Fruit fly (Drosophila melanogaster) whole organism, embryonic: ENCODE results near the gene CG31109.

ENCODE experiments used
- BtbVII ChIP-seq: fragments of 200-800 bp; sonication (Bioruptor generic); optimal IDR thresholded peaks from 3 replicates; lab custom pipeline; 2017; ENCODE audit warnings: missing biosample characterization, mild to moderate bottlenecking, missing genetic modification characterization
- CG10274 ChIP-seq: fragments of 200-800 bp; sonication (Bioruptor generic); optimal IDR thresholded peaks from 3 replicates; lab custom pipeline; 2017; ENCODE audit warnings: missing biosample characterization, mild to moderate bottlenecking, missing genetic modification characterization
- CG10979 ChIP-seq: fragments of 200-800 bp; sonication (Bioruptor generic); optimal IDR thresholded peaks from 2 replicates; lab custom pipeline; 2018; ENCODE audit warnings: missing biosample characterization, mild to moderate bottlenecking, missing genetic modification characterization, moderate library complexity
- CG11093 ChIP-seq: fragments of 200-800 bp; sonication (Bioruptor generic); IDR thresholded peaks from 3 replicates; pipeline ENCODE4 v1.3.6; 2022; ENCODE audit warnings: missing biosample characterization, missing genetic modification characterization
- CG11456 ChIP-seq: fragments of 200-800 bp; sonication (Bioruptor generic); IDR thresholded peaks from 3 replicates; pipeline ENCODE4 v1.3.6; 2022; ENCODE audit warnings: missing biosample characterization, missing genetic modification characterization
- CG13287 ChIP-seq: fragments of 200-800 bp; sonication (Bioruptor generic); IDR thresholded peaks from 2 replicates; pipeline ENCODE4 v1.3.6; 2022; ENCODE audit warnings: missing biosample characterization, missing genetic modification characterization; ENCODE audit not compliant: partially characterized antibody
- CG1529 ChIP-seq: fragments of 200-800 bp; sonication (Bioruptor generic); optimal IDR thresholded peaks from 3 replicates; lab custom pipeline; 2018; ENCODE audit warnings: missing biosample characterization, missing genetic modification characterization
- CG15514 ChIP-seq: fragments of 200-800 bp; sonication (Bioruptor generic); optimal IDR thresholded peaks from 3 replicates; lab custom pipeline; 2017; ENCODE audit warnings: missing biosample characterization, missing genetic modification characterization, mild to moderate bottlenecking, moderate library complexity, missing genetic modification reagents
- CG17912 ChIP-seq: fragments of 200-800 bp; sonication (Bioruptor generic); optimal IDR thresholded peaks from 2 replicates; lab custom pipeline; 2018; ENCODE audit warnings: missing biosample characterization, mild to moderate bottlenecking, missing genetic modification characterization
- CG1792 ChIP-seq: fragments of 200-800 bp; sonication (Bioruptor generic); optimal IDR thresholded peaks from 2 replicates; lab custom pipeline; 2016; ENCODE audit warnings: missing biosample characterization, missing genetic modification characterization
- CG18011 ChIP-seq: fragments of 200-800 bp; sonication (Bioruptor generic); optimal IDR thresholded peaks from 2 replicates; lab custom pipeline; 2017; ENCODE audit warnings: missing biosample characterization, missing genetic modification characterization, mild to moderate bottlenecking, moderate library complexity, missing genotype
- CG18599 ChIP-seq: fragments of 200-800 bp; sonication (Bioruptor generic); optimal IDR thresholded peaks from 3 replicates; lab custom pipeline; 2017; ENCODE audit warnings: missing biosample characterization, missing genetic modification characterization, mild to moderate bottlenecking, moderate library complexity, missing genetic modification reagents
- CG31388 ChIP-seq: fragments of 200-800 bp; sonication (Bioruptor generic); optimal IDR thresholded peaks from 2 replicates; lab custom pipeline; 2016; ENCODE audit warnings: missing biosample characterization, missing genetic modification characterization
- CG3407 ChIP-seq: fragments of 200-800 bp; sonication (Bioruptor generic); optimal IDR thresholded peaks from 2 replicates; lab custom pipeline; 2018; ENCODE audit warnings: missing biosample characterization, mild to moderate bottlenecking, missing genetic modification characterization
- CG34422 ChIP-seq: fragments of 200-800 bp; sonication (Bioruptor generic); IDR thresholded peaks from 3 replicates; pipeline ENCODE4 v1.3.6; 2022; ENCODE audit warnings: missing biosample characterization, missing genetic modification characterization
- CG4707 ChIP-seq: fragments of 200-800 bp; sonication (Bioruptor generic); optimal IDR thresholded peaks from 2 replicates; lab custom pipeline; 2018; ENCODE audit warnings: missing biosample characterization, mild to moderate bottlenecking, missing genetic modification characterization, moderate library complexity
- CG5953 ChIP-seq: fragments of 200-800 bp; sonication (Bioruptor generic); IDR thresholded peaks from 2 replicates; pipeline ENCODE4 v1.3.6; 2022; ENCODE audit warnings: missing biosample characterization, missing genetic modification characterization
- CG6272 ChIP-seq: fragments of 200-800 bp; sonication (Bioruptor generic); IDR thresholded peaks from 2 replicates; pipeline ENCODE4 v1.3.6; 2022; ENCODE audit warnings: missing biosample characterization, missing genetic modification characterization
- CG6813 ChIP-seq: fragments of 200-800 bp; sonication (Bioruptor generic); optimal IDR thresholded peaks from 2 replicates; lab custom pipeline; 2017; ENCODE audit warnings: missing biosample characterization, missing genetic modification characterization, mild to moderate bottlenecking, moderate library complexity, missing genetic modification reagents
- CG8290 ChIP-seq, 3 experiments: fragments of 200-800 bp; sonication (Bioruptor generic); optimal IDR thresholded peaks; 2 replicates each; lab custom pipeline; 2016 to 2019; ENCODE audit warnings: missing biosample characterization in 3 of 3, missing genetic modification characterization in 3 of 3, mild to moderate bottlenecking in 2 of 3, moderate library complexity in 1 of 3
- CG8944 ChIP-seq: fragments of 200-800 bp; sonication (Bioruptor generic); optimal IDR thresholded peaks from 3 replicates; lab custom pipeline; 2016; ENCODE audit warnings: missing biosample characterization, missing genetic modification characterization
- Dfd ChIP-seq, 2 experiments: fragments of >200 bp; optimal IDR thresholded peaks; 2 replicates each; lab custom pipeline; 2017; ENCODE audit warnings: missing biosample characterization in 2 of 2, missing genetic modification characterization in 2 of 2
- Lim3 ChIP-seq: fragments of 200-800 bp; sonication (Bioruptor generic); IDR thresholded peaks from 2 replicates; pipeline ENCODE4 v1.3.6; 2022; ENCODE audit warnings: missing biosample characterization, missing genetic modification characterization
- Lpt ChIP-seq: fragments of >200 bp; optimal IDR thresholded peaks from 2 replicates; lab custom pipeline; 2018; ENCODE audit warnings: missing biosample characterization, missing genetic modification characterization
- MBD-R2 ChIP-seq: fragments of 200-800 bp; sonication (Bioruptor generic); IDR thresholded peaks from 2 replicates; pipeline ENCODE4 v1.3.6; 2022; ENCODE audit warnings: missing biosample characterization, missing genetic modification characterization
- MTF-1 ChIP-seq: fragments of 200-800 bp; sonication (Bioruptor generic); optimal IDR thresholded peaks from 2 replicates; lab custom pipeline; 2018; ENCODE audit warnings: missing biosample characterization, mild to moderate bottlenecking, missing genetic modification characterization, borderline replicate concordance
- Mes4 ChIP-seq: fragments of 200-800 bp; sonication (Bioruptor generic); optimal IDR thresholded peaks from 2 replicates; lab custom pipeline; 2016; ENCODE audit warnings: missing biosample characterization, missing genetic modification characterization
- Pdp1 ChIP-seq, 2 experiments: fragments of 200-800 bp; sonication (Bioruptor generic); optimal IDR thresholded peaks; 3 replicates each; lab custom pipeline; 2016; ENCODE audit warnings: missing biosample characterization in 2 of 2, missing genetic modification characterization in 2 of 2, mild to moderate bottlenecking in 1 of 2, moderate library complexity in 1 of 2
- btn ChIP-seq: fragments of 200-800 bp; sonication (Bioruptor generic); optimal IDR thresholded peaks from 2 replicates; lab custom pipeline; 2016; ENCODE audit warnings: missing biosample characterization, missing genetic modification characterization
- chinmo ChIP-seq: fragments of 200-800 bp; sonication (Bioruptor generic); IDR thresholded peaks from 4 replicates; pipeline ENCODE4 v1.3.6; 2022; ENCODE audit warnings: missing biosample characterization, missing genetic modification characterization; ENCODE audit not compliant: partially characterized antibody
- crp ChIP-seq, 2 experiments: fragments of 200-800 bp; sonication (Bioruptor generic); optimal IDR thresholded peaks; 2 replicates in 1 of 2; 3 replicates in 1 of 2; lab custom pipeline; 2017; ENCODE audit warnings: missing biosample characterization in 2 of 2, missing genetic modification characterization in 2 of 2, mild to moderate bottlenecking in 1 of 2, moderate library complexity in 1 of 2
- da ChIP-seq: fragments of 200-800 bp; sonication (Bioruptor generic); optimal IDR thresholded peaks from 2 replicates; lab custom pipeline; 2016; ENCODE audit warnings: missing biosample characterization, missing genetic modification characterization
- dm ChIP-seq: fragments of 200-800 bp; sonication (Bioruptor generic); optimal IDR thresholded peaks from 3 replicates; lab custom pipeline; 2016; ENCODE audit warnings: missing biosample characterization, missing genetic modification characterization
- esg ChIP-seq: fragments of 200-800 bp; sonication (Bioruptor generic); conservative IDR thresholded peaks from 2 replicates; pipeline ENCODE4 v1.3.6; 2022; ENCODE audit warnings: missing biosample characterization, missing genetic modification characterization
- gfzf ChIP-seq: fragments of 200-800 bp; sonication (Bioruptor generic); optimal IDR thresholded peaks from 2 replicates; lab custom pipeline; 2016; ENCODE audit warnings: missing biosample characterization, mild to moderate bottlenecking, missing genetic modification characterization, moderate library complexity
- gro ChIP-seq: fragments of 200-800 bp; sonication (Bioruptor generic); optimal IDR thresholded peaks from 2 replicates; lab custom pipeline; 2016; ENCODE audit warnings: missing biosample characterization, missing genetic modification characterization
- hbn ChIP-seq: fragments of 200-800 bp; sonication (Bioruptor generic); IDR thresholded peaks from 2 replicates; pipeline ENCODE4 v1.3.6; 2022; ENCODE audit warnings: missing biosample characterization, missing genetic modification characterization; ENCODE audit not compliant: partially characterized antibody
- ind ChIP-seq: fragments of 200-800 bp; sonication (Bioruptor generic); optimal IDR thresholded peaks from 3 replicates; lab custom pipeline; 2016; ENCODE audit warnings: missing biosample characterization, missing genetic modification characterization
- jing ChIP-seq: fragments of 200-800 bp; sonication (Bioruptor generic); optimal IDR thresholded peaks from 2 replicates; lab custom pipeline; 2018; ENCODE audit warnings: missing biosample characterization, mild to moderate bottlenecking, missing genetic modification characterization
- lbe ChIP-seq: fragments of 200-800 bp; sonication (Bioruptor generic); optimal IDR thresholded peaks from 2 replicates; lab custom pipeline; 2016; ENCODE audit warnings: missing biosample characterization, mild to moderate bottlenecking, missing genetic modification characterization
- lola ChIP-seq, 3 experiments: fragments of >200 bp in 2 of 3; fragments of 200-800 bp in 1 of 3; sonication (Bioruptor generic) in 1 of 3; optimal IDR thresholded peaks; 2 replicates each; lab custom pipeline; 2017 to 2019; ENCODE audit warnings: missing biosample characterization in 3 of 3, missing genetic modification characterization in 3 of 3, mild to moderate bottlenecking in 1 of 3, moderate library complexity in 1 of 3
- mld ChIP-seq: fragments of 200-800 bp; sonication (Bioruptor generic); IDR thresholded peaks from 3 replicates; pipeline ENCODE4 v1.3.6; 2022; ENCODE audit warnings: missing biosample characterization, missing genetic modification characterization; ENCODE audit not compliant: partially characterized antibody
- nerfin-1 ChIP-seq: fragments of 200-800 bp; sonication (Bioruptor generic); optimal IDR thresholded peaks from 3 replicates; lab custom pipeline; 2019; ENCODE audit warnings: missing biosample characterization, mild to moderate bottlenecking, missing genetic modification characterization, moderate library complexity
- onecut ChIP-seq: fragments of 200-800 bp; sonication (Bioruptor generic); IDR thresholded peaks from 2 replicates; pipeline ENCODE4 v1.3.6; 2022; ENCODE audit warnings: missing biosample characterization, missing genetic modification characterization
- pnt ChIP-seq: fragments of 200-800 bp; sonication (Bioruptor generic); optimal IDR thresholded peaks from 3 replicates; lab custom pipeline; 2016; ENCODE audit warnings: missing biosample characterization, missing genetic modification characterization
- rib ChIP-seq: fragments of 200-800 bp; sonication (Bioruptor generic); IDR thresholded peaks from 2 replicates; pipeline ENCODE4 v1.3.6; 2022; ENCODE audit warnings: missing biosample characterization, missing genetic modification characterization
- run ChIP-seq: fragments of 200-800 bp; sonication (Bioruptor generic); optimal IDR thresholded peaks from 3 replicates; lab custom pipeline; 2018; ENCODE audit warnings: missing biosample characterization, mild to moderate bottlenecking, missing genetic modification characterization
- twi ChIP-seq: fragments of 200-800 bp; optimal IDR thresholded peaks from 2 replicates; lab custom pipeline; 2019; ENCODE audit warnings: missing biosample characterization, mild to moderate bottlenecking, missing genetic modification characterization, moderate library complexity
- tx ChIP-seq: fragments of 200-800 bp; sonication (Bioruptor generic); optimal IDR thresholded peaks from 2 replicates; lab custom pipeline; 2016; ENCODE audit warnings: missing biosample characterization, missing genetic modification characterization

The CG31109 gene

dm6 chr3R:25069569-25069968, 15.1 kb upstream of the CG31109 start, which contains the start of the genes Stt3B and CG11839 (continued):
- TF ChIP-seq MTF-1 (no peak), lola (GFP tag; optimal IDR thresholded peaks at IDR 0.05; lab: Kevin White, UChicago) (peak in 1 of 3 experiments; percentile 68), CG6272 (GFP tag; lab: Robert Waterston, UW) (no peak), CG17912 (GFP tag; lab: Kevin White, UChicago) (peak; percentile 1), tx (peak; percentile 78), dm (GFP tag; lab: Kevin White, UChicago) (peak; percentile 58), twi (tag; lab: Kevin White, UChicago) (peak; percentile 57), rib (GFP tag; lab: Robert Waterston, UW) (no peak), chinmo (peak; percentile 64; the same call in 2 of the 4 replicates), CG18011 (GFP tag; lab: Kevin White, UChicago) (peak; percentile 46), CG31388 (GFP tag; lab: Kevin White, UChicago) (peak; percentile 48), Lpt (GFP tag; lab: Kevin White, UChicago) (no peak), CG8944 (peak; percentile 71), mld (peak; percentile 58; the same call in 1 of the 3 replicates), CG4707 (GFP tag; lab: Kevin White, UChicago) (no peak), nerfin-1 (tag; lab: Kevin White, UChicago) (peak; percentile 72), da (GFP tag; lab: Kevin White, UChicago) (peak; percentile 18), esg (GFP tag; lab: Robert Waterston, UW) (0 out of 2 replicates have a peak, but pooled peaks have one; percentile 23), hbn (peak; percentile 92), Mes4 (GFP tag; lab: Kevin White, UChicago) (peak; percentile 53), Dfd (GFP tag; optimal IDR thresholded peaks at IDR 0.05; lab: Kevin White, UChicago) (no peak), CG8290 (GFP tag; optimal IDR thresholded peaks at IDR 0.05; lab: Kevin White, UChicago) (peak; percentile 70), CG8290 (tag; optimal IDR thresholded peaks at IDR 0.05; lab: Kevin White, UChicago) (no peak), CG15514 (GFP tag; lab: Kevin White, UChicago) (peak; percentile 70), CG13287 (GFP tag; lab: Robert Waterston, UW) (peak; percentile 96), ind (GFP tag; lab: Kevin White, UChicago) (peak; percentile 81), CG34422 (GFP tag; lab: Robert Waterston, UW) (peak; percentile 89), CG10274 (no peak), Pdp1 (GFP tag; optimal IDR thresholded peaks at IDR 0.05; lab: Kevin White, UChicago) (peak in 1 of 2 experiments; percentile 84), gro (GFP tag; lab: Kevin White, UChicago) (peak; percentile 79), CG18599 (GFP tag; lab: Kevin White, UChicago) (no peak), CG6813 (GFP tag; lab: Kevin White, UChicago) (no peak), CG10979 (peak; percentile 68), pnt (peak; percentile 77), CG1529 (GFP tag; lab: Kevin White, UChicago) (no peak), jing (GFP tag; lab: Kevin White, UChicago) (no peak), CG11456 (GFP tag; lab: Robert Waterston, UW) (no peak), btn (GFP tag; lab: Kevin White, UChicago) (peak; percentile 43), CG3407 (GFP tag; lab: Kevin White, UChicago) (peak; percentile 6), lbe (peak; percentile 73), onecut (GFP tag; lab: Robert Waterston, UW) (0 out of 2 replicates have a peak, but pooled peaks have one; percentile 23), run (tag; lab: Kevin White, UChicago) (no peak), gfzf (GFP tag; lab: Kevin White, UChicago) (peak; percentile 46), CG5953 (GFP tag; lab: Robert Waterston, UW) (no peak), CG11093 (no peak), CG1792 (GFP tag; lab: Kevin White, UChicago) (peak; percentile 73), Lim3 (GFP tag; lab: Robert Waterston, UW) (no peak), MBD-R2 (GFP tag; lab: Robert Waterston, UW) (peak; percentile 96), BtbVII (GFP tag; lab: Kevin White, UChicago) (no peak), crp (GFP tag; optimal IDR thresholded peaks at IDR 0.05; lab: Kevin White, UChicago) (peak in 1 of 2 experiments; percentile 43)
